Worm (Caenorhabditis elegans): ENCODE data around the gene gldi-5.

- TF ChIP-seq ZK546.5 (tag; optimal IDR thresholded peaks at IDR 0.05) (no peak), nhr-77 (tag; optimal IDR thresholded peaks at IDR 0.05) (no peak), unc-62 (GFP tag; optimal IDR thresholded peaks at IDR 0.05) (no peak), nhr-10 (tag; optimal IDR thresholded peaks at IDR 0.05) (no peak), fos-1 (tag; optimal IDR thresholded peaks at IDR 0.05) (no peak), ama-1 (optimal IDR thresholded peaks at IDR 0.05) (no peak)
Observed at ce11 chrIII:3738331-3738730, 12.0 kb upstream of the gldi-5 start.
